Fruit fly (Drosophila melanogaster): ENCODE results near the gene ND-B8.
A peak's percentile ranks its signal among the peaks of the same experiment; 100 is the strongest.

ND-B8 gene

dm6 chr2L:4437487-4437886 lies 16.9 kb upstream of the ND-B8 start, which contains the start of gene CG43056:
Gene CG43056 (plus strand): TSS chr2L:4437787.
- TF ChIP-seq Ets21C (GFP tag; optimal IDR thresholded peaks at IDR 0.05) (no peak), Gug (GFP tag; IDR thresholded peaks at IDR 0.05) (no peak), esn (GFP tag; optimal IDR thresholded peaks at IDR 0.05) (no peak), lz (GFP tag; optimal IDR thresholded peaks at IDR 0.05) (no peak), Lpt (GFP tag; optimal IDR thresholded peaks at IDR 0.05) (no peak), CG34406 (GFP tag; optimal IDR thresholded peaks at IDR 0.05) (no peak), fd85E (GFP tag; optimal IDR thresholded peaks at IDR 0.05) (no peak), pdm3 (GFP tag; optimal IDR thresholded peaks at IDR 0.05) (no peak), CG16779 (tag; optimal IDR thresholded peaks at IDR 0.05) (no peak), CG11294 (GFP tag; IDR thresholded peaks at IDR 0.05) (no peak), fd59A (GFP tag; optimal IDR thresholded peaks at IDR 0.05) (no peak), Eip93F (GFP tag; optimal IDR thresholded peaks at IDR 0.05) (no peak), Eip78C (GFP tag) (no peak), Blimp-1 (GFP tag; optimal IDR thresholded peaks at IDR 0.05) (no peak), CG10669 (GFP tag; optimal IDR thresholded peaks at IDR 0.05) (no peak), CG1621 (tag; optimal IDR thresholded peaks at IDR 0.05) (no peak)

DNA sequence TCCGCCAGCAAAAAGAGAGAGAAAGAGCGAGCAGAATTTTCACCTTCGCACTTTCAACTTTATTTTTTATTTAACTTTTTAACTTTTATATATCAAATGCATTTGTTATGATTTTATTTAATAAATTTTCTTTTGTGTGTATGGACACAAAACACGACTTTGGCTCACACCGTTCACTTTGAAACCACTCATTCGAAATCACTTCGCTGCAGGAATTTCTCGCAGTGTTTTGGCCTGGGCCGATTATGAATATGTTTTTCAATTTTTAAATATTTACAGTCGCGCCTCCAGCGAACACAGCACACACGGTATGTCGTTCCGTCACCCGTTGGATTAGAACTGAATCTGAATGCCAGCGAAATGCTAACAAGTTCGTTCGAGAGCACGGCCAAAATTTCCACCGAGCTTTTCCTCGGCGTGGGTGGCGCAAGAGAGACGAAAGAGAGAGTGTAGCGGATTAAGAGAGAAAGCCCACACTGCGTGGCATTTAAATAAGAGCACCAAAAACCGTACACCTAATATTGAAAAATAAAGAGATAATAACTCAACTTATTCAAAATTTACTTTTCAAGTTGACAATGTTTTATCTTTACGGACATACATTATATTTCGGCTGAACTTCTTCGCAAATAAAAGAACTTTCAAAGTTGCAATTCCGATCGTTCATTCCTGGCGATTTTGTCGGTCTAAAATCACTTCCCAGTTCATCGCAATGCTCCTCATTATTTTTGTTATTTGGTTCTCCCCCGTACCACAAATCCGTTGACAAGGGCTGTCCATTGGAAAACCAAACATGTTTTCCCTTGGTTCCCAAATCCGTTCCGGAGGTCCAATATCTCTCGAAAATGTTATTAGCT lies 13.3 kb upstream of the ND-B8 start, which contains the start of gene CG15431:
TSS of gene CG15431 (minus strand) at position 402 of the 857 bp plus-strand sequence.
- no peak for TF ChIP-seq CG11762 (GFP tag; optimal IDR thresholded peaks at IDR 0.05; ENCODE audit: insufficient read depth)
- no peak for TF ChIP-seq CG10669 (GFP tag; optimal IDR thresholded peaks at IDR 0.05)
- no peak for TF ChIP-seq achi (GFP tag; optimal IDR thresholded peaks at IDR 0.05)
- TF ChIP-seq CG6854 (GFP tag; optimal IDR thresholded peaks at IDR 0.05) = no peak
- TF ChIP-seq fd59A (GFP tag; optimal IDR thresholded peaks at IDR 0.05) = no peak
- no peak for TF ChIP-seq net (GFP tag; optimal IDR thresholded peaks at IDR 0.05)
- no peak for TF ChIP-seq Smox (GFP tag; optimal IDR thresholded peaks at IDR 0.05)
- no peak for TF ChIP-seq Ets96B (tag; optimal IDR thresholded peaks at IDR 0.05)
- TF ChIP-seq Hr4 (GFP tag; optimal IDR thresholded peaks at IDR 0.05) = no peak
- no peak for TF ChIP-seq CG32006 (GFP tag; optimal IDR thresholded peaks at IDR 0.05)
- TF ChIP-seq Sox102F (GFP tag; optimal IDR thresholded peaks at IDR 0.05) = no peak
- no peak for TF ChIP-seq cyc (GFP tag; optimal IDR thresholded peaks at IDR 0.05)
- no peak for TF ChIP-seq fkh (GFP tag; optimal IDR thresholded peaks at IDR 0.05)
- no peak for TF ChIP-seq CG3919 (GFP tag; optimal IDR thresholded peaks at IDR 0.05)
- no peak for TF ChIP-seq Eip93F (GFP tag; optimal IDR thresholded peaks at IDR 0.05)
- peak; percentile 47; the same call in 1 of the 3 replicates for TF ChIP-seq CG8119 (GFP tag; IDR thresholded peaks at IDR 0.05)
- no peak for TF ChIP-seq ss (GFP tag; optimal IDR thresholded peaks at IDR 0.05)
- TF ChIP-seq CG8319 (GFP tag; optimal IDR thresholded peaks at IDR 0.05) = no peak
- no peak for TF ChIP-seq CG11294 (GFP tag; IDR thresholded peaks at IDR 0.05)
- TF ChIP-seq lz (GFP tag; optimal IDR thresholded peaks at IDR 0.05) = no peak
- TF ChIP-seq OdsH (GFP tag; optimal IDR thresholded peaks at IDR 0.05) = no peak
- TF ChIP-seq salr (GFP tag; optimal IDR thresholded peaks at IDR 0.05) = peak; percentile 56 to 82
- TF ChIP-seq CG31627 (GFP tag; optimal IDR thresholded peaks at IDR 0.05) = no peak
- TF ChIP-seq CG8632 (GFP tag; optimal IDR thresholded peaks at IDR 0.05) = no peak
- peak; percentile 40; the same call in 1 of the 2 replicates for TF ChIP-seq CG15336 (GFP tag; IDR thresholded peaks at IDR 0.05)
- TF ChIP-seq spab (GFP tag; optimal IDR thresholded peaks at IDR 0.05) = no peak
- TF ChIP-seq CG7368 (GFP tag; optimal IDR thresholded peaks at IDR 0.05) = no peak
- TF ChIP-seq CG1621 (tag; optimal IDR thresholded peaks at IDR 0.05) = no peak
- no peak for TF ChIP-seq Hr38 (GFP tag; optimal IDR thresholded peaks at IDR 0.05)
- 0 out of 3 replicates have a peak, but pooled peaks have one; percentile 40 for TF ChIP-seq eg (GFP tag; IDR thresholded peaks at IDR 0.05)
- TF ChIP-seq CG6808 (GFP tag; optimal IDR thresholded peaks at IDR 0.05) = no peak
- no peak for TF ChIP-seq Eip75B (GFP tag; optimal IDR thresholded peaks at IDR 0.05)
- TF ChIP-seq pdm3 (GFP tag; optimal IDR thresholded peaks at IDR 0.05) = no peak
- TF ChIP-seq acj6 (GFP tag; optimal IDR thresholded peaks at IDR 0.05) = no peak
- no peak for TF ChIP-seq fd85E (GFP tag; optimal IDR thresholded peaks at IDR 0.05)
- TF ChIP-seq CG10631 (GFP tag; optimal IDR thresholded peaks at IDR 0.05) = no peak
- TF ChIP-seq vri (GFP tag; optimal IDR thresholded peaks at IDR 0.05) = no peak
- TF ChIP-seq CG6163 (GFP tag; IDR thresholded peaks at IDR 0.05) = peak; percentile 56; the same call in 1 of the 3 replicates
